Worm (Caenorhabditis elegans): Measurements from ENCODE around the gene ufbp-1.

The ufbp-1 gene

ce11 chrIII:8417192-8417967, 26.0 kb downstream of the ufbp-1 start:
- TF ChIP-seq fkh-4 (tag; optimal IDR thresholded peaks at IDR 0.05; ENCODE audit: borderline replicate concordance): peak; percentile 79
- peak; percentile 95 for TF ChIP-seq nhr-47 (tag; optimal IDR thresholded peaks at IDR 0.05)
- peak; percentile 92 for TF ChIP-seq lin-13 (GFP tag; optimal IDR thresholded peaks at IDR 0.05)
- peak; percentile 66 to 73 (median 66) for TF ChIP-seq dpl-1 (GFP tag; optimal IDR thresholded peaks at IDR 0.05)
- TF ChIP-seq pqm-1 (tag; optimal IDR thresholded peaks at IDR 0.05): no peak
- TF ChIP-seq sptf-1 (tag; optimal IDR thresholded peaks at IDR 0.05): no peak
- TF ChIP-seq elt-3 (tag; optimal IDR thresholded peaks at IDR 0.05): peak in 3 of 6 experiments; percentile 54 to 75 (median 62)
- TF ChIP-seq tlp-1 (tag; optimal IDR thresholded peaks at IDR 0.05): no peak
- TF ChIP-seq nhr-76 (tag; optimal IDR thresholded peaks at IDR 0.05): peak; percentile 28
- TF ChIP-seq fkh-8 (tag; optimal IDR thresholded peaks at IDR 0.05): peak; percentile 92
- peak; percentile 47 for TF ChIP-seq Y116A8C.19 (tag; optimal IDR thresholded peaks at IDR 0.05; ENCODE audit: borderline replicate concordance)
- peak; percentile 86 for TF ChIP-seq isw-1 (GFP tag; IDR thresholded peaks at IDR 0.05)
- peak; percentile 88 for TF ChIP-seq nhr-237 (tag; optimal IDR thresholded peaks at IDR 0.05)
- TF ChIP-seq nhr-11 (tag; optimal IDR thresholded peaks at IDR 0.05): peak; percentile 82
- peak; percentile 75 for TF ChIP-seq lir-3 (tag; optimal IDR thresholded peaks at IDR 0.05; ENCODE audit: poor library complexity)
- TF ChIP-seq unc-98 (GFP tag; IDR thresholded peaks at IDR 0.05): 0 out of 2 replicates have a peak, but pooled peaks have one; percentile 16
- peak; percentile 65 for TF ChIP-seq lin-15B (tag; optimal IDR thresholded peaks at IDR 0.05)
- no peak for TF ChIP-seq alr-1 (tag; optimal IDR thresholded peaks at IDR 0.05; ENCODE audit: borderline replicate concordance)
- peak; percentile 97 for TF ChIP-seq ztf-4 (tag; optimal IDR thresholded peaks at IDR 0.05)
- TF ChIP-seq sox-4 (tag; optimal IDR thresholded peaks at IDR 0.05): peak; percentile 37
- no peak for TF ChIP-seq unc-30 (tag; optimal IDR thresholded peaks at IDR 0.05)
- peak; percentile 91 for TF ChIP-seq nhr-19 (GFP tag; conservative IDR thresholded peaks at IDR 0.05)
- TF ChIP-seq mef-2 (tag; optimal IDR thresholded peaks at IDR 0.05): peak; percentile 40
- TF ChIP-seq mdl-1 (tag; optimal IDR thresholded peaks at IDR 0.05): peak; percentile 41 to 89
- TF ChIP-seq nhr-28 (tag; optimal IDR thresholded peaks at IDR 0.05): no peak
- TF ChIP-seq ceh-8 (GFP tag; optimal IDR thresholded peaks at IDR 0.05): peak; percentile 90
- TF ChIP-seq ceh-82 (tag; optimal IDR thresholded peaks at IDR 0.05): peak; percentile 72 to 83 (median 79)
- no peak for TF ChIP-seq F16B12.6 (tag; optimal IDR thresholded peaks at IDR 0.05)
- no peak for TF ChIP-seq hlh-4 (tag; optimal IDR thresholded peaks at IDR 0.05)
- peak; percentile 89 for TF ChIP-seq zag-1 (tag; optimal IDR thresholded peaks at IDR 0.05)
- TF ChIP-seq irx-1 (tag; optimal IDR thresholded peaks at IDR 0.05): peak; percentile 93
- peak; percentile 97 for TF ChIP-seq tbx-2 (tag; optimal IDR thresholded peaks at IDR 0.05)
- TF ChIP-seq xbp-1 (tag; optimal IDR thresholded peaks at IDR 0.05): peak; percentile 99
- no peak for TF ChIP-seq pag-3 (tag; optimal IDR thresholded peaks at IDR 0.05; ENCODE audit: borderline replicate concordance, insufficient read depth)
- peak; percentile 8 for TF ChIP-seq C34B4.2 (tag; optimal IDR thresholded peaks at IDR 0.05)
- peak; percentile 95 for TF ChIP-seq nhr-20 (tag; optimal IDR thresholded peaks at IDR 0.05)
- TF ChIP-seq vab-15 (tag; optimal IDR thresholded peaks at IDR 0.05): peak; percentile 51
- peak; percentile 84 for TF ChIP-seq C16A3.4 (tag; optimal IDR thresholded peaks at IDR 0.05)
- no peak for TF ChIP-seq ets-5 (GFP tag; IDR thresholded peaks at IDR 0.05)
- TF ChIP-seq hlh-17 (GFP tag; optimal IDR thresholded peaks at IDR 0.05; ENCODE audit: borderline replicate concordance): no peak
- peak; percentile 32 to 77 for TF ChIP-seq egl-27 (tag; optimal IDR thresholded peaks at IDR 0.05)
- peak; percentile 81 for TF ChIP-seq zip-4 (GFP tag; optimal IDR thresholded peaks at IDR 0.05)
- TF ChIP-seq nhr-85 (tag): peak; percentile 95
- TF ChIP-seq ceh-90 (tag; optimal IDR thresholded peaks at IDR 0.05): peak; percentile 6
- peak; percentile 64 for TF ChIP-seq snpc-4 (tag; optimal IDR thresholded peaks at IDR 0.05)
- TF ChIP-seq fkh-10 (GFP tag; optimal IDR thresholded peaks at IDR 0.05): peak; percentile 89
- peak; percentile 96 for TF ChIP-seq swsn-7 (tag; optimal IDR thresholded peaks at IDR 0.05)
- TF ChIP-seq efl-1 (optimal IDR thresholded peaks at IDR 0.05): peak; percentile 85 to 87
- peak; percentile 53 to 95 for TF ChIP-seq efl-1 (GFP tag; optimal IDR thresholded peaks at IDR 0.05 in 1 of 2)
- TF ChIP-seq unc-130 (tag; optimal IDR thresholded peaks at IDR 0.05): no peak
- TF ChIP-seq skn-1 (tag; optimal IDR thresholded peaks at IDR 0.05): peak; percentile 83
- TF ChIP-seq ama-1 (optimal IDR thresholded peaks at IDR 0.05): no peak
